Fruit fly (Drosophila melanogaster) whole organism, embryonic: ENCODE data around the gene tj.
A peak's percentile ranks its signal among the peaks of the same experiment; 100 is the strongest.

Experiments used
- BtbVII ChIP-seq: fragments of 200-800 bp; sonication (Bioruptor generic); optimal IDR thresholded peaks from 3 replicates; lab custom pipeline; 2017; ENCODE audit warnings: missing biosample characterization, mild to moderate bottlenecking, missing genetic modification characterization
- Bteb2 ChIP-seq: fragments of 200-800 bp; sonication (Bioruptor generic); optimal IDR thresholded peaks from 2 replicates; lab custom pipeline; 2016; ENCODE audit warnings: missing biosample characterization, missing genetic modification characterization
- CG12299 ChIP-seq: fragments of 200-800 bp; sonication (Bioruptor generic); optimal IDR thresholded peaks from 2 replicates; lab custom pipeline; 2018; ENCODE audit warnings: missing biosample characterization, mild to moderate bottlenecking, missing genetic modification characterization
- CG12769 ChIP-seq: fragments of 200-800 bp; sonication (Bioruptor generic); optimal IDR thresholded peaks from 2 replicates; lab custom pipeline; 2019; ENCODE audit warnings: missing biosample characterization, mild to moderate bottlenecking, missing genetic modification characterization, moderate library complexity
- CG13287 ChIP-seq: fragments of 200-800 bp; sonication (Bioruptor generic); IDR thresholded peaks from 2 replicates; pipeline ENCODE4 v1.3.6; 2022; ENCODE audit warnings: missing biosample characterization, missing genetic modification characterization; ENCODE audit not compliant: partially characterized antibody
- CG13894 ChIP-seq: fragments of 200-800 bp; sonication (Bioruptor generic); optimal IDR thresholded peaks from 3 replicates; lab custom pipeline; 2018; ENCODE audit warnings: missing biosample characterization, mild to moderate bottlenecking, missing genetic modification characterization, moderate library complexity
- CG14441 ChIP-seq: fragments of 200-800 bp; sonication (Bioruptor generic); IDR thresholded peaks from 2 replicates; pipeline ENCODE4 v1.3.6; 2022; ENCODE audit warnings: missing biosample characterization, missing genetic modification characterization
- CG15696 ChIP-seq: fragments of 200-800 bp; sonication (Bioruptor generic); optimal IDR thresholded peaks from 2 replicates; lab custom pipeline; 2019; ENCODE audit warnings: missing biosample characterization, mild to moderate bottlenecking, missing genetic modification characterization, moderate library complexity
- CG16813 ChIP-seq: fragments of 200-800 bp; sonication (Bioruptor generic); IDR thresholded peaks from 3 replicates; pipeline ENCODE4 v1.3.6; 2022; ENCODE audit warnings: missing biosample characterization, missing genetic modification characterization; ENCODE audit not compliant: partially characterized antibody
- CG17361 ChIP-seq: fragments of 200-800 bp; sonication (Bioruptor generic); IDR thresholded peaks from 3 replicates; pipeline ENCODE4 v1.3.6; 2022; ENCODE audit warnings: missing biosample characterization, missing genetic modification characterization
- CG17612 ChIP-seq: fragments of 200-800 bp; sonication (Bioruptor generic); IDR thresholded peaks from 2 replicates; pipeline ENCODE4 v1.3.6; 2022; ENCODE audit warnings: missing biosample characterization, missing genetic modification characterization
- CG18011 ChIP-seq: fragments of 200-800 bp; sonication (Bioruptor generic); optimal IDR thresholded peaks from 2 replicates; lab custom pipeline; 2017; ENCODE audit warnings: missing biosample characterization, missing genetic modification characterization, mild to moderate bottlenecking, moderate library complexity, missing genotype
- CG18599 ChIP-seq: fragments of 200-800 bp; sonication (Bioruptor generic); optimal IDR thresholded peaks from 3 replicates; lab custom pipeline; 2017; ENCODE audit warnings: missing biosample characterization, missing genetic modification characterization, mild to moderate bottlenecking, moderate library complexity, missing genetic modification reagents
- CG2116 ChIP-seq: fragments of 200-800 bp; sonication (Bioruptor generic); optimal IDR thresholded peaks from 3 replicates; lab custom pipeline; 2018; ENCODE audit warnings: missing biosample characterization, mild to moderate bottlenecking, missing genetic modification characterization
- CG31441 ChIP-seq: fragments of 200-800 bp; sonication (Bioruptor generic); IDR thresholded peaks from 2 replicates; pipeline ENCODE4 v1.3.6; 2022; ENCODE audit warnings: missing biosample characterization, missing genetic modification characterization
- CG3163 ChIP-seq: fragments of 200-800 bp; sonication (Bioruptor generic); optimal IDR thresholded peaks from 3 replicates; lab custom pipeline; 2016; ENCODE audit warnings: missing biosample characterization, missing genetic modification characterization
- CG32772 ChIP-seq: fragments of 200-800 bp; sonication (Bioruptor generic); IDR thresholded peaks from 2 replicates; pipeline ENCODE4 v1.3.6; 2022; ENCODE audit warnings: missing biosample characterization, missing genetic modification characterization
- CG33213 ChIP-seq: fragments of 200-800 bp; sonication (Bioruptor generic); optimal IDR thresholded peaks from 3 replicates; lab custom pipeline; 2016; ENCODE audit warnings: missing biosample characterization, missing genetic modification characterization
- CG3407 ChIP-seq: fragments of 200-800 bp; sonication (Bioruptor generic); optimal IDR thresholded peaks from 2 replicates; lab custom pipeline; 2018; ENCODE audit warnings: missing biosample characterization, mild to moderate bottlenecking, missing genetic modification characterization
- CG4707 ChIP-seq: fragments of 200-800 bp; sonication (Bioruptor generic); optimal IDR thresholded peaks from 2 replicates; lab custom pipeline; 2018; ENCODE audit warnings: missing biosample characterization, mild to moderate bottlenecking, missing genetic modification characterization, moderate library complexity
- CG5245 ChIP-seq: fragments of 200-800 bp; sonication (Bioruptor generic); optimal IDR thresholded peaks from 3 replicates; lab custom pipeline; 2016; ENCODE audit warnings: missing biosample characterization, missing genetic modification characterization
- CG7556 ChIP-seq: fragments of 200-800 bp; sonication (Bioruptor generic); optimal IDR thresholded peaks from 2 replicates; lab custom pipeline; 2017; ENCODE audit warnings: missing biosample characterization, mild to moderate bottlenecking, missing genetic modification characterization
- CrebB ChIP-seq: fragments of 200-800 bp; sonication (Bioruptor generic); optimal IDR thresholded peaks from 3 replicates; lab custom pipeline; 2018; ENCODE audit warnings: missing biosample characterization, mild to moderate bottlenecking, missing genetic modification characterization
- Dip3 ChIP-seq: fragments of 200-800 bp; sonication (Bioruptor generic); optimal IDR thresholded peaks from 3 replicates; lab custom pipeline; 2016; ENCODE audit warnings: missing biosample characterization, missing genetic modification characterization
- Drgx ChIP-seq: fragments of 200-800 bp; sonication (Bioruptor generic); IDR thresholded peaks from 2 replicates; pipeline ENCODE4 v1.3.6; 2022; ENCODE audit warnings: missing biosample characterization, missing genetic modification characterization
- Fer3 ChIP-seq: fragments of 200-800 bp; sonication (Bioruptor generic); optimal IDR thresholded peaks from 2 replicates; lab custom pipeline; 2018; ENCODE audit warnings: missing biosample characterization, mild to moderate bottlenecking, missing genetic modification characterization, moderate library complexity
- GATAe ChIP-seq: fragments of 200-800 bp; sonication (Bioruptor generic); conservative IDR thresholded peaks from 2 replicates; pipeline ENCODE4 v1.3.6; 2022; ENCODE audit warnings: missing biosample characterization, missing genetic modification characterization
- Hmx ChIP-seq: fragments of 200-800 bp; sonication (Bioruptor generic); optimal IDR thresholded peaks from 2 replicates; lab custom pipeline; 2016; ENCODE audit warnings: missing biosample characterization, missing genetic modification characterization
- Lhr ChIP-seq: fragments of 200-800 bp; sonication (Bioruptor generic); optimal IDR thresholded peaks from 3 replicates; lab custom pipeline; 2017; ENCODE audit warnings: mild to moderate bottlenecking, missing biosample characterization, missing genetic modification reagents, missing genetic modification characterization
- Max ChIP-seq: fragments of 200-800 bp; sonication (Bioruptor generic); optimal IDR thresholded peaks from 2 replicates; lab custom pipeline; 2016; ENCODE audit warnings: missing biosample characterization, mild to moderate bottlenecking, missing genetic modification characterization
- Mes4 ChIP-seq: fragments of 200-800 bp; sonication (Bioruptor generic); optimal IDR thresholded peaks from 2 replicates; lab custom pipeline; 2016; ENCODE audit warnings: missing biosample characterization, missing genetic modification characterization
- Nf-YB ChIP-seq: fragments of 200-800 bp; sonication (Bioruptor generic); optimal IDR thresholded peaks from 3 replicates; lab custom pipeline; 2019; ENCODE audit warnings: missing biosample characterization, mild to moderate bottlenecking, missing genetic modification characterization, moderate library complexity
- TFAM ChIP-seq: fragments of 200-800 bp; sonication (Bioruptor generic); optimal IDR thresholded peaks from 2 replicates; lab custom pipeline; 2017; ENCODE audit warnings: missing biosample characterization, missing genetic modification characterization, inconsistent platforms
- bab2 ChIP-seq: fragments of 200-800 bp; sonication (Bioruptor generic); optimal IDR thresholded peaks from 2 replicates; lab custom pipeline; 2016; ENCODE audit warnings: missing biosample characterization, missing genetic modification characterization
- ci ChIP-seq: fragments of 200-800 bp; sonication (Bioruptor generic); IDR thresholded peaks from 3 replicates; pipeline ENCODE4 v1.3.6; 2022; ENCODE audit warnings: missing biosample characterization, missing genetic modification characterization
- dan ChIP-seq: fragments of 200-800 bp; sonication (Bioruptor generic); IDR thresholded peaks from 2 replicates; pipeline ENCODE4 v1.3.6; 2022; ENCODE audit warnings: missing biosample characterization, missing genetic modification characterization
- ftz-f1 ChIP-seq: fragments of 200-800 bp; sonication (Bioruptor generic); optimal IDR thresholded peaks from 2 replicates; lab custom pipeline; 2016; ENCODE audit warnings: missing biosample characterization, missing genetic modification characterization
- gfzf ChIP-seq: fragments of 200-800 bp; sonication (Bioruptor generic); optimal IDR thresholded peaks from 2 replicates; lab custom pipeline; 2016; ENCODE audit warnings: missing biosample characterization, mild to moderate bottlenecking, missing genetic modification characterization, moderate library complexity
- grn ChIP-seq: fragments of 200-800 bp; sonication (Bioruptor generic); optimal IDR thresholded peaks from 3 replicates; lab custom pipeline; 2017; ENCODE audit warnings: missing biosample characterization, missing genetic modification characterization
- gro ChIP-seq: fragments of 200-800 bp; sonication (Bioruptor generic); optimal IDR thresholded peaks from 2 replicates; lab custom pipeline; 2016; ENCODE audit warnings: missing biosample characterization, missing genetic modification characterization
- her ChIP-seq: fragments of 200-800 bp; sonication (Bioruptor generic); optimal IDR thresholded peaks from 2 replicates; lab custom pipeline; 2016; ENCODE audit warnings: missing biosample characterization, missing genetic modification characterization
- kay ChIP-seq: fragments of 200-800 bp; sonication (Bioruptor generic); optimal IDR thresholded peaks from 2 replicates; lab custom pipeline; 2016; ENCODE audit warnings: missing biosample characterization, missing genetic modification characterization
- luna ChIP-seq: fragments of 200-800 bp; sonication (Bioruptor generic); optimal IDR thresholded peaks from 2 replicates; lab custom pipeline; 2016; ENCODE audit warnings: missing biosample characterization, missing genetic modification characterization
- oc ChIP-seq: fragments of 200-800 bp; sonication (Bioruptor generic); optimal IDR thresholded peaks from 2 replicates; lab custom pipeline; 2018; ENCODE audit warnings: missing biosample characterization, mild to moderate bottlenecking, missing genetic modification characterization, moderate library complexity
- pho ChIP-seq: fragments of 200-800 bp; sonication (Bioruptor generic); optimal IDR thresholded peaks from 2 replicates; lab custom pipeline; 2016; ENCODE audit warnings: missing biosample characterization, missing genetic modification characterization
- ro ChIP-seq: fragments of 200-800 bp; sonication (Bioruptor generic); IDR thresholded peaks from 2 replicates; pipeline ENCODE4 v1.3.6; 2022; ENCODE audit warnings: missing biosample characterization, missing genetic modification characterization
- run ChIP-seq: fragments of 200-800 bp; sonication (Bioruptor generic); optimal IDR thresholded peaks from 3 replicates; lab custom pipeline; 2018; ENCODE audit warnings: missing biosample characterization, mild to moderate bottlenecking, missing genetic modification characterization
- sqz ChIP-seq: fragments of 200-800 bp; sonication (Bioruptor generic); optimal IDR thresholded peaks from 3 replicates; lab custom pipeline; 2018; ENCODE audit warnings: missing biosample characterization, mild to moderate bottlenecking, missing genetic modification characterization
- tin ChIP-seq: fragments of 200-800 bp; sonication (Bioruptor generic); optimal IDR thresholded peaks from 3 replicates; lab custom pipeline; 2016; ENCODE audit warnings: missing biosample characterization, missing genetic modification characterization
- unpg ChIP-seq: fragments of 200-800 bp; sonication (Bioruptor generic); optimal IDR thresholded peaks from 3 replicates; lab custom pipeline; 2018; ENCODE audit warnings: missing biosample characterization, mild to moderate bottlenecking, missing genetic modification characterization, moderate library complexity
- yki ChIP-seq: fragments of >200 bp; optimal IDR thresholded peaks from 3 replicates; lab custom pipeline; 2018

Gene tj

DNA sequence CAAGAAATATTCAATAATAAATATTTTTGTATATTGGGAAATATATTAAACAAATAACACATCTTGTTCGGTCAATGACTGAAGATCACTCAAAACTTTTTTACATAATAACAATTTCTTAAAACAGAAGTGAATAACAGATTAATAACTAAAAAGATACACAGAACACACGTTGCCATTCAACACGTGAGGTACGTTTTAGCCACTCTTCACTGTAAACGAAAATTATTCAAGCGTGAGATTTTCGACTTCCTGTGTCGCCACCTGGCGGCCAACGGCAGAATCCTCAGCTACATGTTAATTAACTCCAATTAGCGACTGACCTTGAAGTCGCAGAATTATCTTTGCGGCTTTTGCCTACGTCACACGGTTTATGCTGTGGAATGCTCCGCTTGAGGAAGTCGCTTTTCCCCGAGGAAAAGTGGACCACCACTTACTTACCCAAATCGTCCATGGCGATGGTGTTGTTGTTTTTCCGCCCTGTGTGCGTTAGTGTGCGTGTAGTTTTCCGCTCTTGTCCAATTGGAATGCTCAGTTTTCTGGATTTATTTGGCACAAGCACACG is 38.2 kb upstream of the tj start (continued):
- TF ChIP-seq CG16813 (GFP tag; lab: Robert Waterston, UW) (no peak), Nf-YB (GFP tag; lab: Kevin White, UChicago) (no peak), yki (lab: Kevin White, UChicago) (no peak), Dip3 (GFP tag; lab: Kevin White, UChicago) (peak; percentile 45), ci (peak; percentile 77), TFAM (GFP tag; lab: Kevin White, UChicago) (peak; percentile 2), tin (GFP tag; lab: Kevin White, UChicago) (peak; percentile 54), CG17361 (GFP tag; lab: Robert Waterston, UW) (peak; percentile 82), Max (peak; percentile 56), her (GFP tag; lab: Kevin White, UChicago) (peak; percentile 22), CG7556 (peak; percentile 66), Drgx (GFP tag; lab: Robert Waterston, UW) (no peak), ftz-f1 (peak; percentile 91), CG14441 (GFP tag; lab: Robert Waterston, UW) (peak; percentile 70), CG17612 (GFP tag; lab: Robert Waterston, UW) (0 out of 2 replicates have a peak, but pooled peaks have one; percentile 4), CG31441 (GFP tag; lab: Robert Waterston, UW) (peak; percentile 74), GATAe (GFP tag; lab: Robert Waterston, UW) (peak; percentile 43; the same call in 1 of the 2 replicates), CrebB (peak; percentile 52), CG12769 (peak; percentile 64), bab2 (GFP tag; lab: Kevin White, UChicago) (peak; percentile 52), Lhr (GFP tag; lab: Kevin White, UChicago) (peak; percentile 20), CG3163 (GFP tag; lab: Kevin White, UChicago) (no peak), CG33213 (peak; percentile 50), sqz (GFP tag; lab: Kevin White, UChicago) (no peak), Bteb2 (GFP tag; lab: Kevin White, UChicago) (peak; percentile 16), CG32772 (GFP tag; lab: Robert Waterston, UW) (peak; percentile 50), CG13894 (peak; percentile 38), CG15696 (peak; percentile 60), grn (GFP tag; lab: Kevin White, UChicago) (peak; percentile 68), luna (no peak), CG18011 (peak; percentile 32), Fer3 (tag; lab: Kevin White, UChicago) (peak; percentile 71), unpg (GFP tag; lab: Kevin White, UChicago) (peak; percentile 78), CG4707 (GFP tag; lab: Kevin White, UChicago) (peak; percentile 2), oc (tag; lab: Kevin White, UChicago) (peak; percentile 33), dan (GFP tag; lab: Robert Waterston, UW) (no peak), kay (GFP tag; lab: Kevin White, UChicago) (no peak), CG5245 (GFP tag; lab: Kevin White, UChicago) (peak; percentile 55), CG13287 (GFP tag; lab: Robert Waterston, UW) (no peak), Mes4 (peak; percentile 10), CG18599 (GFP tag; lab: Kevin White, UChicago) (peak; percentile 80), BtbVII (peak; percentile 65), Hmx (GFP tag; lab: Kevin White, UChicago) (peak; percentile 29), pho (GFP tag; lab: Kevin White, UChicago) (peak; percentile 38), gro (GFP tag; lab: Kevin White, UChicago) (peak; percentile 27), run (tag; lab: Kevin White, UChicago) (peak; percentile 6), CG12299 (no peak), gfzf (GFP tag; lab: Kevin White, UChicago) (no peak), CG2116 (GFP tag; lab: Kevin White, UChicago) (peak; percentile 4), ro (GFP tag; lab: Robert Waterston, UW) (no peak), CG3407 (GFP tag; lab: Kevin White, UChicago) (peak; percentile 30)
